Fruit fly (Drosophila melanogaster): ENCODE results near the gene NT1.

DNA sequence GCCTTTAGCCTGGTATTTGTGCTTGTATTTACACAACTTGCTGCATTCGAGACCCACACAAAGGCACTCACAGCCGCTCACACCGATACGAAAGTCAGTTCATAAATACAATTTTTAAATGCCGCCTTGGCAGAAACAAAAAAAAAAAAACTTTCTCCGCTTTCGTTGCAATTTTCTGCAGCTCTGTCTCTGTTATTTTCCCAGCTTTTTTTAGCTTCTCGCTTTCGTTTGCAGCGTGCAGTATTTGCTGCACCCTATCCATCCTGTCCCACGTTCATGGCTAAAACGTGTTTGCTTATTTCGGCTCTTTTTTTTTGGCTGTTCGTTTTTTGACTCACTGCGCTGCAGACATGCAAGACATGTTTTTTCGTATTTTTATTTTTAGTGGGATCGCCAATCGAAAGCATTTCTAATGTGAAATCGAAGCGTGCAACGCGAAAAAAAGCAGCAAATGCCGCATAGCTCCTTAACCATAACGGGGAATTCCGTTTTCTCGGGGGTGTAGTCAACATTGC lies 11.2 kb upstream of the NT1 start:
- TF ChIP-seq psq (optimal IDR thresholded peaks at IDR 0.05), result no peak
- no peak for TF ChIP-seq CG8478 (optimal IDR thresholded peaks at IDR 0.05)
